Fruit fly (Drosophila melanogaster) whole organism, prepupa: ENCODE data around the gene Cyp303a1.

Source experiments
- CG1621 ChIP-seq: fragments of 200-800 bp; sonication (Bioruptor generic); optimal IDR thresholded peaks from 3 replicates; lab custom pipeline; 2018; ENCODE audit warnings: missing biosample characterization, mild to moderate bottlenecking, missing genetic modification characterization
- CG3032 ChIP-seq: fragments of 200-800 bp; optimal IDR thresholded peaks from 2 replicates; lab custom pipeline; 2019; ENCODE audit warnings: missing biosample characterization, mild to moderate bottlenecking, missing genetic modification characterization, moderate library complexity
- CG6163 ChIP-seq: fragments of 200-800 bp; sonication (Bioruptor generic); IDR thresholded peaks from 3 replicates; pipeline ENCODE4 v1.3.6; 2022; ENCODE audit warnings: missing biosample characterization, missing genetic modification characterization
- CG6276 ChIP-seq: fragments of 200-800 bp; sonication (Bioruptor generic); optimal IDR thresholded peaks from 2 replicates; lab custom pipeline; 2017; ENCODE audit warnings: missing biosample characterization, mild to moderate bottlenecking, missing genetic modification characterization
- CG7368 ChIP-seq: fragments of 200-800 bp; sonication (Bioruptor generic); optimal IDR thresholded peaks from 3 replicates; lab custom pipeline; 2016; ENCODE audit warnings: missing biosample characterization, missing genetic modification characterization
- CG8119 ChIP-seq: fragments of 200-800 bp; sonication (Bioruptor generic); IDR thresholded peaks from 3 replicates; pipeline ENCODE4 v1.3.6; 2022; ENCODE audit warnings: missing biosample characterization, missing genetic modification characterization
- Eip78C ChIP-seq: fragments of 200-800 bp; sonication (Bioruptor generic); peaks from one replicate; lab custom pipeline; 2016; ENCODE audit warnings: missing biosample characterization, missing genetic modification characterization
- Eip93F ChIP-seq: fragments of 200-800 bp; sonication (Bioruptor generic); optimal IDR thresholded peaks from 2 replicates; lab custom pipeline; 2016; ENCODE audit warnings: missing biosample characterization, mild to moderate bottlenecking, missing genetic modification characterization
- Hr4 ChIP-seq: fragments of 200-800 bp; sonication (Bioruptor generic); optimal IDR thresholded peaks from 3 replicates; lab custom pipeline; 2016; ENCODE audit warnings: missing biosample characterization, missing genetic modification characterization
- Lpt ChIP-seq: fragments of 200-800 bp; sonication (Bioruptor generic); optimal IDR thresholded peaks from 3 replicates; lab custom pipeline; 2016; ENCODE audit warnings: missing biosample characterization, missing genetic modification characterization
- Sox102F ChIP-seq: fragments of 200-800 bp; sonication (Bioruptor generic); optimal IDR thresholded peaks from 2 replicates; lab custom pipeline; 2016; ENCODE audit warnings: missing biosample characterization, mild to moderate bottlenecking, missing genetic modification characterization
- spab ChIP-seq: fragments of 200-800 bp; sonication (Bioruptor generic); optimal IDR thresholded peaks from 2 replicates; lab custom pipeline; 2017; ENCODE audit warnings: missing biosample characterization, mild to moderate bottlenecking, missing genetic modification characterization, missing genetic modification reagents

Gene Cyp303a1

dm6 chr2L:16342224-16342623 lies 48.2 kb downstream of the Cyp303a1 start, which contains the start of gene CG44405:
TSS of gene CG44405 (minus strand) at chr2L:16342324.
- TF ChIP-seq CG6276 (GFP tag; lab: Kevin White, UChicago) (no peak), CG6163 (GFP tag; lab: Robert Waterston, UW) (no peak), CG7368 (GFP tag; lab: Kevin White, UChicago) (no peak), Lpt (GFP tag; lab: Kevin White, UChicago) (no peak), CG8119 (GFP tag; lab: Robert Waterston, UW) (no peak), Sox102F (GFP tag; lab: Kevin White, UChicago) (no peak), spab (GFP tag; lab: Kevin White, UChicago) (no peak), Eip93F (GFP tag; lab: Kevin White, UChicago) (no peak), CG1621 (no peak), CG3032 (no peak), Hr4 (no peak), Eip78C (GFP tag; lab: Kevin White, UChicago) (no peak)
